Fruit fly (Drosophila melanogaster): ENCODE data around the gene Cpr30F.

Gene Cpr30F

dm6 chr2L:9949178-9950062, 16.5 kb upstream of the Cpr30F start:
- no peak for TF ChIP-seq lola (GFP tag; optimal IDR thresholded peaks at IDR 0.05)
- TF ChIP-seq Rel (GFP tag; optimal IDR thresholded peaks at IDR 0.05): no peak
- no peak for TF ChIP-seq Rel (tag; optimal IDR thresholded peaks at IDR 0.05)
- peak; percentile 28 for TF ChIP-seq h (GFP tag; optimal IDR thresholded peaks at IDR 0.05)
- TF ChIP-seq usp (GFP tag; optimal IDR thresholded peaks at IDR 0.05): no peak
- TF ChIP-seq dmrt93B (GFP tag; optimal IDR thresholded peaks at IDR 0.05): no peak
- TF ChIP-seq GATAd (GFP tag; optimal IDR thresholded peaks at IDR 0.05): no peak
- peak; percentile 1 for TF ChIP-seq Sp1 (GFP tag; optimal IDR thresholded peaks at IDR 0.05)
- TF ChIP-seq Mio (GFP tag; optimal IDR thresholded peaks at IDR 0.05): no peak
- no peak for TF ChIP-seq Hr78 (GFP tag; optimal IDR thresholded peaks at IDR 0.05)
- TF ChIP-seq Abd-B (GFP tag; optimal IDR thresholded peaks at IDR 0.05): no peak
- TF ChIP-seq sage (GFP tag; optimal IDR thresholded peaks at IDR 0.05): no peak
- no peak for TF ChIP-seq Hr83 (GFP tag; optimal IDR thresholded peaks at IDR 0.05; ENCODE audit: poor library complexity, severe bottlenecking)

- TF ChIP-seq brk (GFP tag; optimal IDR thresholded peaks at IDR 0.05): no peak
- peak; percentile 57 for TF ChIP-seq h (GFP tag; optimal IDR thresholded peaks at IDR 0.05)
- no peak for TF ChIP-seq Rel (GFP tag; optimal IDR thresholded peaks at IDR 0.05)
- TF ChIP-seq Rel (tag; optimal IDR thresholded peaks at IDR 0.05): no peak
These were observed 15.5 kb upstream of the Cpr30F start for dm6 chr2L:9948520-9948858.

dm6 chr2L:9947738-9948519, 15.0 kb upstream of the Cpr30F start:
- TF ChIP-seq Hnf4 (GFP tag; optimal IDR thresholded peaks at IDR 0.05) (peak; percentile 39), CrebA (GFP tag; optimal IDR thresholded peaks at IDR 0.05; ENCODE audit: borderline replicate concordance) (no peak), Hr83 (GFP tag; optimal IDR thresholded peaks at IDR 0.05; ENCODE audit: poor library complexity, severe bottlenecking) (peak; percentile 42), psq (GFP tag; optimal IDR thresholded peaks at IDR 0.05) (no peak), CG9705 (GFP tag; optimal IDR thresholded peaks at IDR 0.05) (no peak), Myc (optimal IDR thresholded peaks at IDR 0.05) (peak; percentile 98), Dif (GFP tag; optimal IDR thresholded peaks at IDR 0.05; ENCODE audit: partially characterized antibody) (no peak), Rel (GFP tag; optimal IDR thresholded peaks at IDR 0.05) (peak; percentile 48), Rel (tag; optimal IDR thresholded peaks at IDR 0.05) (peak; percentile 33), h (GFP tag; optimal IDR thresholded peaks at IDR 0.05) (peak; percentile 85), GATAd (GFP tag; optimal IDR thresholded peaks at IDR 0.05) (no peak), Jra (GFP tag; optimal IDR thresholded peaks at IDR 0.05) (no peak), OdsH (GFP tag; optimal IDR thresholded peaks at IDR 0.05) (no peak), fru (GFP tag; optimal IDR thresholded peaks at IDR 0.05) (no peak), woc (GFP tag; optimal IDR thresholded peaks at IDR 0.05) (peak; percentile 40), sage (GFP tag; optimal IDR thresholded peaks at IDR 0.05) (no peak), jim (GFP tag; optimal IDR thresholded peaks at IDR 0.05) (no peak), dl (GFP tag; optimal IDR thresholded peaks at IDR 0.05; ENCODE audit: insufficient read depth in 1 of 2, partially characterized antibody in 2 of 2) (no peak)

dm6 chr2L:9947265-9947664, 14.3 kb upstream of the Cpr30F start, which contains the start of gene CG5853:
CG5853 (minus strand) TSS chr2L:9947648.
- no peak for TF ChIP-seq dmrt93B (GFP tag; optimal IDR thresholded peaks at IDR 0.05)
- no peak for TF ChIP-seq Dfd (GFP tag; optimal IDR thresholded peaks at IDR 0.05)
- peak; percentile 52 to 64 for TF ChIP-seq dl (GFP tag; optimal IDR thresholded peaks at IDR 0.05; ENCODE audit: insufficient read depth in 1 of 2, partially characterized antibody in 2 of 2)
- no peak for TF ChIP-seq CrebA (GFP tag; optimal IDR thresholded peaks at IDR 0.05; ENCODE audit: borderline replicate concordance)
- no peak for TF ChIP-seq sv (GFP tag; optimal IDR thresholded peaks at IDR 0.05)
- TF ChIP-seq Dif (GFP tag; optimal IDR thresholded peaks at IDR 0.05; ENCODE audit: partially characterized antibody): peak; percentile 87
- peak; percentile 94 for TF ChIP-seq Hr83 (GFP tag; optimal IDR thresholded peaks at IDR 0.05; ENCODE audit: poor library complexity, severe bottlenecking)
- peak; percentile 73 for TF ChIP-seq h (GFP tag; optimal IDR thresholded peaks at IDR 0.05)
- TF ChIP-seq tai (GFP tag; optimal IDR thresholded peaks at IDR 0.05): no peak
- TF ChIP-seq fru (GFP tag; optimal IDR thresholded peaks at IDR 0.05): peak; percentile 52
- TF ChIP-seq HLH106 (tag; optimal IDR thresholded peaks at IDR 0.05): no peak
- no peak for TF ChIP-seq lola (GFP tag; optimal IDR thresholded peaks at IDR 0.05)
- peak in 1 of 2 experiments; percentile 29 for TF ChIP-seq foxo (GFP tag; optimal IDR thresholded peaks at IDR 0.05)
- TF ChIP-seq woc (GFP tag; optimal IDR thresholded peaks at IDR 0.05): peak; percentile 17
- peak; percentile 19 for TF ChIP-seq ey (GFP tag; optimal IDR thresholded peaks at IDR 0.05)
- TF ChIP-seq GATAd (GFP tag; optimal IDR thresholded peaks at IDR 0.05): no peak
- peak; percentile 59 for TF ChIP-seq rgr (GFP tag; optimal IDR thresholded peaks at IDR 0.05)
- peak; percentile 36 for TF ChIP-seq Sp1 (GFP tag; optimal IDR thresholded peaks at IDR 0.05)
- TF ChIP-seq Hnf4 (GFP tag; optimal IDR thresholded peaks at IDR 0.05): peak; percentile 76
- no peak for TF ChIP-seq psq (GFP tag; optimal IDR thresholded peaks at IDR 0.05)
- TF ChIP-seq CG9705 (GFP tag; optimal IDR thresholded peaks at IDR 0.05): no peak
- TF ChIP-seq N (GFP tag; optimal IDR thresholded peaks at IDR 0.05): no peak
- TF ChIP-seq pan (optimal IDR thresholded peaks at IDR 0.05): no peak
- no peak for TF ChIP-seq Hr78 (GFP tag; optimal IDR thresholded peaks at IDR 0.05)
- peak; percentile 47 for TF ChIP-seq Vsx2 (GFP tag; optimal IDR thresholded peaks at IDR 0.05; ENCODE audit: partially characterized antibody)
- no peak for TF ChIP-seq Myc (optimal IDR thresholded peaks at IDR 0.05)
- TF ChIP-seq br (GFP tag; optimal IDR thresholded peaks at IDR 0.05): peak; percentile 46
- TF ChIP-seq dsf (GFP tag; optimal IDR thresholded peaks at IDR 0.05; ENCODE audit: borderline replicate concordance): no peak
- no peak for TF ChIP-seq usp (GFP tag; optimal IDR thresholded peaks at IDR 0.05)
- TF ChIP-seq Jra (GFP tag; optimal IDR thresholded peaks at IDR 0.05): peak; percentile 25
- no peak for TF ChIP-seq Abd-B (GFP tag; optimal IDR thresholded peaks at IDR 0.05)
